Fruit fly (Drosophila melanogaster) ovary, adult (tissue): ENCODE measurements around the gene dikar.
A peak's percentile ranks its signal among the peaks of the same experiment; 100 is the strongest.

ENCODE experiments used
- CG17801 ChIP-seq: fragments of 200-800 bp; optimal IDR thresholded peaks from 2 replicates; lab custom pipeline; 2019; ENCODE audit warnings: missing biosample characterization, mild to moderate bottlenecking, missing genetic modification characterization, moderate library complexity; ENCODE audit not compliant: partially characterized antibody

Gene dikar

DNA sequence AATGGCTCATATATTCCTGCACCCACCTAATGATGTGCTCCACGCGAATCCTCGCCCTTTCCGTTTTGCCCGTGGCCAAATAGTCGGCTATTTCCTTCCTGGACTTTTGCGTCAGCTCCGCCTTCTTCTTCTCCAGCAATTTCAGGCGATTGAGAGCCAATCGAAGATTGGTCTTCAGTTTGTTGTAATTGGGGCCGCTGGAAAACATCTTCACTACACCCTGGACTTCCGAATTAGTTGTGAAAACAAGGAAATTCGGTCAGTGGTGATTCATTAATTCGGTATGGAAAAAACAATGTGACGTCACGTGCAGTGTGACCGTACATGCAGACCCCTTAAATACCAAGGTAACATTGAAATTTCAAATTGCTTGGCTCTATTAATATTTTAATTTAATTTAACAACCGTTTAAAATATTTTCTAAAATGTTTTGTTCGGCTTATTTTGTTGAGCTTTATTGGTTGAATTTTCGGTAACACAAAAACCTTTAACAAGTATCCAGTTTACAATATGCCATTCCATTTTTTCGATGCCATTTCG is 13.3 kb upstream of the dikar start, which contains the start of gene Ist1:
Gene Ist1, minus strand, starts transcription at position 301 of the 540 bp plus-strand sequence.
- TF ChIP-seq CG17801 (GFP tag; lab: Kevin White, UChicago), result no peak

DNA sequence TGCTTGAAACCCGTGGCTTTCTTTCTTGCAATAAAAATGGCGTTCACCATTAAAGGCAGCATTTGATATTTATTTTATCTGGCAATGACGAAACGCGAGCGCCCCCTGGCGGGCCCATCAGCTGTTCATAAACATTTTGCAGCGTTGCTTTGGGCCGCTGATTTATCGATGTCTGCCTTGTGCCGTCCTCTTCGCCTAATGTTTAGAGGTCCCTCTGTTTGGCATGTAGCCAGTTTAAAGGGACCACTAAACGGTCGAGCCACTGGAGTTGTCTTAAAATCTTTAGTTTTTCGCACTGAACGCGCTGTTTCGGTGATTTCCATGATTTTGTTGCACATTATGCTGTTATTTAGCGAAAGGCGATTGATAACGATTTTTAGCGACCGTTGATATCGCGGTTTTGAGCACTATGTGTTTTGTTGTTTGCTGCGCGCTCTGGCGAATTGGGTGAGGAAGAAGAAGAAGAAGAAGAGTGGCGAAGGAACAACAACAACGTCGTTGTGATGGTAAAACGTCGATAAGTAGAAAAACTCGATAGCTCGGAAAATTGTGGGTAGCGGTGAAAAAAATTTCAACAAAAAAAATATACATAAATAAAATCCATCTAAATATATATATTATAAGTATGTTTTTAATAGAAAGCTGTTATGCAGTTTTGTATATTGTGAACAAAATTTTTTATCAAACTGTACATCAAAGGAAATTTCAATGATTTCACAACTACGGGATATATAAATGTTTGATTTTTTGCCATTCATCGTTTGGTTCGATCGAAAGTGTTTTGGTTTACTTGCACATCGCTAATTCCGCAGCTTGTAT is 9.5 kb upstream of the dikar start, which contains the start of the genes velo and Sbds:
Gene velo, minus strand, starts transcription at position 475 of the 819 bp plus-strand sequence.
Gene Sbds, plus strand, starts transcription at position 636 of the 819 bp plus-strand sequence.
- TF ChIP-seq CG17801 (GFP tag; lab: Kevin White, UChicago), result peak; percentile 42

dm6 chr3L:6750835-6751234 is 7.9 kb upstream of the dikar start:
- TF ChIP-seq CG17801 (GFP tag; lab: Kevin White, UChicago), result no peak

DNA sequence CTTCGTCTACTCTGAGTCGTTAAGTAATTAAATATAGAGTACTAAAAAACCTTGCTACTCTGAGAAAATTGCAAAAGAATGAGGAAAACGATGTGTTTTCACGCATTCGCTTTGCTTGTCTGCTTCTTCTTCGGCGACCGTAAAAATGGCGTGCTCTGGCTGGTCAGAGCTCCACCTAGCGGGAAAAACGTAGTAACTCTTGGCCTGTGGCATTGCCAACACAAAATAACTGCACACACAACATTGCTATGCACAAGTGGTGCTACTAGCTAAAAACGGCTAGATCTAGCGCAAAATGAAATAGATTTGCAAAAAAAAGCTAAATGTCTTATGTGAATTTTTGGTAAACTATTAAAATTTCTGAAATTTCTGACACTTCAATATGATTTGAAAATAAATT is 4.2 kb upstream of the dikar start:
- TF ChIP-seq CG17801 (GFP tag; lab: Kevin White, UChicago), result peak; percentile 58

DNA sequence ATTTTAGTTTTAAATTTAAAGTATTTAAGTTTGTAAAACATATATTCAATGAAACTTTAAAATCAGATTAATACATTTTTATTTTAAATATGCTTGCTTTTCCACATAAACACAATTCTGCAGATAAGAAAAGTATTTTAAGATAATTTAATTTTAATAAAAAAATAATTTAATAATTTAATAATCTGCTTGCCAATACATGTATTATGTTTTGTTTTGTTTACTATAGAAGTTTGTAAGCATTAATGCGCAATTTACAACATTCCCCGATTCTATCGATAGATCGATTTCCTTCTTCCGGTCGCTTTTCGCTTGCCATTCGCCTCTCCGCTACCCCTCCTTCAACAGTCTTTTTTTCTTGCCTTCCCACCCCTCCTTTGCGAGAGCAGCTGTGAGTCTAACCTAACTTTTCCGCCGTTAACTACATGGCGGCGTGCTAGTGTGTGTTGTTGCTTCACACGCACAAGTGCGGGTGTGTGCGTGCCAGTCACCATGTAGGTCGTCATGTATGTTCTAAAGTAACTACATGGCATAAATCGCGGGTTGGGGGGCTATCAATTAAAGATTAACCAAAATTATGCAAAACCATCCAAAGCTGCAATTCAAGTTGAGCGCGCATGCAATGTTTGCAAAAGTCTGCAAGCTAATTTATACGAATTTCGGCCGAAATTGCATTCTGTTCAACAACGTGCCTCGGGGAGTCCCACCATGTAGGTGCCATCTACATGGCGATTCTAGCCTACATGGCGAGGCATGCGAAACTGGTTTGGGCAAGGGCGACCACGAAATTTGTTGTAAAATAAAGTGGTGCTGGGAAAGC is 592 bp upstream of the dikar start:
- peak; percentile 23 for TF ChIP-seq CG17801 (GFP tag; lab: Kevin White, UChicago)

dm6 chr3L:6742110-6742718 is 750 bp downstream of the dikar start:
- TF ChIP-seq CG17801 (GFP tag; lab: Kevin White, UChicago), result no peak

DNA sequence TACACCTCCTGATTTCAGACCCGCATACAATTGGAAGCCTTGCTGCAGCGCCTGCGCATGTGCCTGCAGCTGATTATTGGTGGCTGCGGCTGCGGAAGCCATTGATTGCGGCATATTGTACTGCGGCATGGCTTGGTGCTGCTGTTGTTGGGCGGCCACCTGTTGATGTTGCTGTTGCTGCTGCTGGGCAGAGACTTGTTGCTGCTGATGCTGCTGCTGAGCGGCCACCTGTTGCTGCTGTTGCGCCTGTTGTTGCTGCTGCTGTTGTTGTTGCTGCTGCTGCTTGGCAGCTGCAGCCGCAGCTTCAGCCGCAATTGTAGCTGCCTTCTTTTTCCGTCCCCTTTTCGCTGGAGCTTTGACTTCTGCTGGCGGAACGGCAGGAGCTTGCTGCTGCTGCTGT is 11.9 kb downstream of the dikar start:
- no peak for TF ChIP-seq CG17801 (GFP tag; lab: Kevin White, UChicago)

dm6 chr3L:6724511-6724910 is 18.5 kb downstream of the dikar start:
- no peak for TF ChIP-seq CG17801 (GFP tag; lab: Kevin White, UChicago)

dm6 chr3L:6723338-6723737 is 19.6 kb downstream of the dikar start:
- no peak for TF ChIP-seq CG17801 (GFP tag; lab: Kevin White, UChicago)

- TF ChIP-seq CG17801 (GFP tag; lab: Kevin White, UChicago), result no peak
These were observed 23.5 kb downstream of the dikar start, which contains the start of gene ple for dm6 chr3L:6719392-6719889. ple (minus strand) TSS chr3L:6719525.

DNA sequence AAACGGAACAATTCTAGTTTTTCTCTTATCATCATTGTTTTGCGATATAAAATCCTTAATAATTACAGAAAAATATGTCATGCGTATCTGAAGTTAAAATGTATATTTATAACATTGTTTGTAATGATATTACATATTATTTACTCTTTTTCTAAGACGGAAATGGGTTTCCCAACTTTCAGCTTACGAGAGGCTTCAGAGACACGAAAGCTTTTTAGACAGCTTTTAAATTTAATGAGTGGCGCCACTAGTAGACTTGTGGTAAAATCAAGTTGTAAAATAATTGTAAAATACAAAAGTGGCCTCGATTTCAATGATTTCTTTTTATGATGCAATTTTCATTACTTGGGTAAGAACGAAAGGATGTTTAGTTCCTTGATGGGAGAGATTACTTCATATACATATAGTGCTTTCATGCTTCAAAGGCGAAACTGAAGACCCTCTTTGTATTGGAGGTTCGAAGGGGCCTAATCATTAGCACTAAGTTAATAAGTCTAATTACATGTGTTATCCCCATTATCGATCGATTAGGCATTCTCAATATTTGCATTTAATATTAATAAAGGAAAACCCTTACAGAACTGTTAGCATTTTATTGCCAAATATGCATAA is 33.9 kb downstream of the dikar start:
- peak; percentile 7 for TF ChIP-seq CG17801 (GFP tag; lab: Kevin White, UChicago)

DNA sequence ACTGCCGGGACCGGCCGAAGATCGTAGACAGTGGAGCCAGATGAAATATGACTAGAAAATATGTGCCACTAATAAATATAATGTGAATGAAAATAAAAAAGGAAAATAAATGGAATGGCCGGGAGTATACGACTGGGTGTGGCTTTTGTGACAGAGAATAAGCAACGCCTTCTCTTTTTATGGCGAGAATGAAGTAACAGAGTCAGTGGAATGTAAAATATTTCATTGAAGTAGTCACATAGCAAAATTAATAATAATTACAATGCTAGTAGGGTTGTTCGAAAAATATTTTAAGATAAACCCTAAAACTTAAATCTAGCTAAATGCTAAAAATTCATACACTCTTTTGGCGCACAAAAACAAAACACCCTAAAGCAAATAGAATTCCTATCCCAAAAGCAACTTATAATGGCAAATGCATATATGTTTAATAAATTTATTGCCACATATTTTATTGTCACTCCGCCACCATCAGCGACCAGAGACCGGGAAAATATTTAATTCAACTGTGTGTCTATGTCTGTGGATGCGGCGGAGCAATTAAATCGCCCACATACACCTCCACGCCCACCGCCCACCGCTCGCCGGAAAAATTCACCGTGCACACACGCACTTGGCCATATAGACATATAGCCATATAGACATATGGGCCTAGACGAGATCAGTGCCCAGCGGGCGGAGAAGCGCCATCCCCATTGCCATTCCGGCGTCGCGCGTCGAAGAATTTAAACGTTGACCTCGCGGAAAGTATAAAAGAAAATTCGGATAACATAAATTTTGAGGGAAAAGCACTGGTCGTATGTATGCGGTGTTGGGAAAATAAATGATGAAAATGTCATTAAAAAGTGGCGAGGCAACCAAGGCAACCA is 36.0 kb downstream of the dikar start:
- no peak for TF ChIP-seq CG17801 (GFP tag; lab: Kevin White, UChicago)

DNA sequence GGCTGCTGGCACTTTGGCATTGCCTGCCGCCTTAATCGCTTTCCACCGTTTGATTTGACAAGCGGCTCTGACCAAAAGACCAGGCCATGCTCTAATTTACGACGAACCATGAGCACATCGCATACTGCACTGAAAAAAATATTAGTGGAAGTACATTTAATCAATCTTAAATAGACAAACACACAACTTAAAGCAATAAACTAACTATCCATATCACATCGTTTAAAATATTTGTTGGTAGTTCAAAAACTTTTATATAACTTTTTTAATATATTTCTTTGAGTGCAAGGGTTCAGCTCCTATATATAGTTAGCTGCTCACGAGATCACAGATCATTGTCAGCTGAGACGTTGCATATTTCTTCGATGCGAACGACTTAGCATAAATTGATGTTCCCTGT is 37.1 kb downstream of the dikar start:
- TF ChIP-seq CG17801 (GFP tag; lab: Kevin White, UChicago), result no peak
